Worm (Caenorhabditis elegans): ENCODE measurements around the gene rilp-1.
A peak's percentile ranks its signal among the peaks of the same experiment; 100 is the strongest.

Gene rilp-1

DNA sequence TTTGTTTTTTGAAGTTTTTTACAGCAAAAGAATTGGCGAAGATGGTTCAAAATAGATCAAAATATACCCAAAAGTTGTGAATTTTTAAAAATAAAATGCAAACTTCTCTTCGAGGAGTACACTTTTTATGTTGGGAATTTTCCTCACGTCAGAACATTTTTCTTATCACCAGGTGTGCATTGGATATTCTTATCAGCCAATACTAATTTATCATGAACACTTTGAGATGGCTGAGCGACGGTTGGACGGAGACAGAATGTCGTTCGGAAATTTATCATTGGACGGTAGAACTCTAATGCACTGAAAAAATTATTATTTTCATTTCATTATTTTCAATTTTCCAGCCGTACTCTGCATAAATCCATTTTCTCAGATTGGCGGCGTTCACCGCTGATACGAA is 13.4 kb downstream of the rilp-1 start:
- TF ChIP-seq dve-1 (tag; optimal IDR thresholded peaks at IDR 0.05; ENCODE audit: insufficient read depth) (peak; percentile 24), dmd-6 (GFP tag; IDR thresholded peaks at IDR 0.05) (peak; percentile 74), nhr-25 (tag; optimal IDR thresholded peaks at IDR 0.05; ENCODE audit: borderline replicate concordance, insufficient read depth) (no peak), dpl-1 (GFP tag; optimal IDR thresholded peaks at IDR 0.05) (no peak), nhr-28 (tag; optimal IDR thresholded peaks at IDR 0.05) (peak; percentile 60), pqm-1 (tag; optimal IDR thresholded peaks at IDR 0.05) (peak; percentile 88)

DNA sequence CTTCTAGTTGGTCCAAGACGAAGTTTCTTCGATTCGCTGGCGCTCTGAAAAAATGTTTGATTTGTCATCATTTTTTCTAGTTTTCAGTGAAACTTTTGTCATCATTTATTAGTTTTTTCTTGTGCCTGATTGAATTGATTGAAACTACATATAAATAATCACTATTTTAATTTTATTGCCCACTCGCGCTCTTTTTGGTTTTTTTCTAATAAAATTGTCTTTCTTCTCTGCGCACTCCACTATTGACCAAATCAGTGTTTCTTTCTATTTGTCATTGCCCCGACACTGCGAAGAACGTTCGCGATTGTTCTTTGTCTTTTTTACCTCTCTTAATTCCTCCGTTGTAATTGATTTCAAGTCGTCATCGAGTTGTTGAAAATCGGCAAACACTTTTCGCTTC is 14.3 kb downstream of the rilp-1 start:
- no peak for TF ChIP-seq hif-1 (tag; optimal IDR thresholded peaks at IDR 0.05)
- no peak for TF ChIP-seq ceh-62 (tag; optimal IDR thresholded peaks at IDR 0.05)
- TF ChIP-seq mep-1 (tag; optimal IDR thresholded peaks at IDR 0.05) = peak; percentile 45
- TF ChIP-seq pqm-1 (tag; optimal IDR thresholded peaks at IDR 0.05) = peak; percentile 35
- TF ChIP-seq daf-16 (GFP tag; optimal IDR thresholded peaks at IDR 0.05) = no peak
- peak; percentile 70 for TF ChIP-seq daf-16 (tag; optimal IDR thresholded peaks at IDR 0.05)
- peak in 1 of 2 experiments; percentile 48 for TF ChIP-seq unc-62 (GFP tag; optimal IDR thresholded peaks at IDR 0.05 in 1 of 2)
- TF ChIP-seq unc-62 (tag; optimal IDR thresholded peaks at IDR 0.05) = no peak
- TF ChIP-seq nhr-77 (tag; optimal IDR thresholded peaks at IDR 0.05) = peak; percentile 35
- TF ChIP-seq hlh-11 (tag; optimal IDR thresholded peaks at IDR 0.05) = peak; percentile 24
- peak; percentile 5 for TF ChIP-seq aha-1 (tag)
- TF ChIP-seq arid-1 (GFP tag; conservative IDR thresholded peaks at IDR 0.05) = no peak
- no peak for TF ChIP-seq pha-4 (GFP tag; IDR thresholded peaks at IDR 0.05)
- peak; percentile 18 for TF ChIP-seq pha-4 (tag; optimal IDR thresholded peaks at IDR 0.05)
- TF ChIP-seq gei-8 (GFP tag; optimal IDR thresholded peaks at IDR 0.05) = no peak
- no peak for TF ChIP-seq egl-43 (GFP tag; IDR thresholded peaks at IDR 0.05)
- peak; percentile 37 for TF ChIP-seq mes-2 (tag; optimal IDR thresholded peaks at IDR 0.05; ENCODE audit: poor library complexity, severe bottlenecking)
- peak; percentile 73 for TF ChIP-seq nhr-28 (tag; optimal IDR thresholded peaks at IDR 0.05)
- peak; percentile 64 for TF ChIP-seq dve-1 (tag; optimal IDR thresholded peaks at IDR 0.05; ENCODE audit: insufficient read depth)
- TF ChIP-seq php-3 (GFP tag; IDR thresholded peaks at IDR 0.05) = peak; percentile 77
- TF ChIP-seq lin-38 (GFP tag; IDR thresholded peaks at IDR 0.05) = 0 out of 2 replicates have a peak, but pooled peaks have one; percentile 2

DNA sequence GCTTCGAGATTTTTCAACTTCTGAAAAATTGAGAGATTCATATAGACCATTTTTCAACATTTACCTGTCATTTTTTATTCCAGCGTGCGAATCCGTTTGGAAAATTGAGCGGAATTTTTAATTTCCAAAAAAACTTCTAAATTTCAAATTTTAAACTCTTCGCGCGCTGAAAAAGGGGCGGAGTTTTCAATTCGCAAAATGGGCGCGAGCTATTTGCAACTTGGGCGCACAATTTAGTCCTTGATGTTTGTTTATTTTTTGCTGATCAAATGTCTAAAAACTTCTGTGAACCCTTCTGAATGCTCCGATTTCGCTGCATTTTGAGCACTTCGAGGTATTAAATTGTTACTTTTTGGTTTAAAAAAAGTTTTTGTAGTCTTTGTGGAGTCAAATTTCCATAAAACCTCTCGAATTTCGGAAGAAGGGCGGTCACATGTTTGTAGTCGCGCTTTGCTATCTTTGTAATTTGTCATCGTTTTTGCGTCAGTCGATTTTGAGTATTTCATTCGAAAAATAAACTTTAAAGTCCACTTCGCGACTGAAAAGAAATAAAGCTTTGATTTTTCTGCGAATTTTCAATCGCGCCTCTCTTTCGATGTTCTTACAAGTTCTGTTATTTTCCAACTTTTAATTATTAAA is 14.9 kb downstream of the rilp-1 start, which contains the start of the genes madf-8 and gsr-1:
madf-8 (minus strand) TSS at position 156 of the 639 bp plus-strand sequence.
gsr-1 (plus strand) TSS at position 231 of the 639 bp plus-strand sequence.
- peak; percentile 80 for TF ChIP-seq mes-2 (tag; optimal IDR thresholded peaks at IDR 0.05; ENCODE audit: poor library complexity, severe bottlenecking)
- TF ChIP-seq lin-38 (GFP tag; IDR thresholded peaks at IDR 0.05) = peak; percentile 27
- TF ChIP-seq tra-1 (GFP tag; IDR thresholded peaks at IDR 0.05) = no peak
- no peak for TF ChIP-seq ceh-28 (tag; optimal IDR thresholded peaks at IDR 0.05)
- TF ChIP-seq F37D6.2 (tag; optimal IDR thresholded peaks at IDR 0.05) = no peak
- TF ChIP-seq ceh-20 (GFP tag; IDR thresholded peaks at IDR 0.05) = no peak
- TF ChIP-seq lsy-2 (tag; optimal IDR thresholded peaks at IDR 0.05) = peak in 1 of 2 experiments; percentile 26
- TF ChIP-seq vab-7 (GFP tag; IDR thresholded peaks at IDR 0.05) = no peak
- TF ChIP-seq mep-1 (tag; optimal IDR thresholded peaks at IDR 0.05) = no peak
- peak; percentile 21 for TF ChIP-seq hlh-30 (tag; optimal IDR thresholded peaks at IDR 0.05; ENCODE audit: insufficient read depth)
- TF ChIP-seq ctbp-1 (GFP tag; IDR thresholded peaks at IDR 0.05) = no peak
- peak; percentile 90 for TF ChIP-seq nhr-28 (tag; optimal IDR thresholded peaks at IDR 0.05)
- peak; percentile 75 for TF ChIP-seq dpl-1 (GFP tag; optimal IDR thresholded peaks at IDR 0.05)
- TF ChIP-seq dve-1 (tag; optimal IDR thresholded peaks at IDR 0.05; ENCODE audit: insufficient read depth) = peak; percentile 22
- no peak for TF ChIP-seq lim-7 (GFP tag; IDR thresholded peaks at IDR 0.05)
- peak in 1 of 2 experiments; percentile 4 for TF ChIP-seq hif-1 (tag; optimal IDR thresholded peaks at IDR 0.05)
- peak; percentile 45 for TF ChIP-seq nhr-11 (tag; optimal IDR thresholded peaks at IDR 0.05)
- TF ChIP-seq ceh-62 (tag; optimal IDR thresholded peaks at IDR 0.05) = no peak
- TF ChIP-seq Y5F2A.4 (GFP tag; optimal IDR thresholded peaks at IDR 0.05) = no peak
- no peak for TF ChIP-seq php-3 (GFP tag; IDR thresholded peaks at IDR 0.05)
- TF ChIP-seq spr-3 (GFP tag; optimal IDR thresholded peaks at IDR 0.05) = no peak
